Fruit fly (Drosophila melanogaster): ENCODE measurements around the gene Trm7-34.
A peak's percentile ranks its signal among the peaks of the same experiment; 100 is the strongest.

The Trm7-34 gene

DNA sequence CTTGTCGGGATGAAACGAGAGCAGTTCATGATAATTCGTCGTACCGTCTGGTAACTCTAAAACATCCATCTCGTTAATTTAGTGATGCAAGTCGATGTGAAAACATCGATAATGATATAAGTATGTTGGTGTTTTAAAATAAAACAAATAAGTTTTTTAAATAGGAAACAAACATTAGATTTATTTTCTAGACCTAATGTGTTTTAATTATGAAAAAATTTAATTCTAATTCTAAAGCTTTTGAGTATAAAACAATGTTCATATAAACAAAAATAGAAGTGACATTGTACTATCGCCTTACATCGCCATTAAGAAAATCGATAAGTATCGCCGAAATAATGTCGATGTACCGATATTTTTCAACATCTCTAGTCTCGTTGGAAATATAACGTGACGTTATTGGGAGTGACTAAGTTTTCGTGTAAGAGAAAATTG lies 22.6 kb downstream of the Trm7-34 start, which contains the start of gene Rab11:
Gene Rab11, plus strand, starts transcription at position 363 of the 435 bp plus-strand sequence.
- TF ChIP-seq Abd-B (GFP tag; optimal IDR thresholded peaks at IDR 0.05) (no peak), brk (GFP tag; optimal IDR thresholded peaks at IDR 0.05) (no peak), HLH106 (tag; optimal IDR thresholded peaks at IDR 0.05) (peak; percentile 61), CG32264 (GFP tag; optimal IDR thresholded peaks at IDR 0.05) (no peak), CrebA (GFP tag; optimal IDR thresholded peaks at IDR 0.05; ENCODE audit: borderline replicate concordance) (no peak), jim (GFP tag; optimal IDR thresholded peaks at IDR 0.05) (no peak), OdsH (GFP tag; optimal IDR thresholded peaks at IDR 0.05) (peak; percentile 44), fru (GFP tag; optimal IDR thresholded peaks at IDR 0.05) (peak; percentile 42), Rel (GFP tag; optimal IDR thresholded peaks at IDR 0.05) (no peak), Rel (tag; optimal IDR thresholded peaks at IDR 0.05) (no peak), CG9705 (GFP tag; optimal IDR thresholded peaks at IDR 0.05) (peak; percentile 63), h (GFP tag; optimal IDR thresholded peaks at IDR 0.05) (peak; percentile 70), N (GFP tag; optimal IDR thresholded peaks at IDR 0.05) (no peak), usp (GFP tag; optimal IDR thresholded peaks at IDR 0.05) (no peak), Vsx2 (GFP tag; optimal IDR thresholded peaks at IDR 0.05; ENCODE audit: partially characterized antibody) (no peak), woc (GFP tag; optimal IDR thresholded peaks at IDR 0.05) (peak; percentile 81), lola (GFP tag; optimal IDR thresholded peaks at IDR 0.05) (no peak), rgr (GFP tag; optimal IDR thresholded peaks at IDR 0.05) (peak; percentile 63), pan (optimal IDR thresholded peaks at IDR 0.05) (no peak), Dfd (GFP tag; optimal IDR thresholded peaks at IDR 0.05) (no peak), GATAd (GFP tag; optimal IDR thresholded peaks at IDR 0.05) (no peak), sage (GFP tag; optimal IDR thresholded peaks at IDR 0.05) (no peak), Jra (GFP tag; optimal IDR thresholded peaks at IDR 0.05) (peak; percentile 75), dmrt93B (GFP tag; optimal IDR thresholded peaks at IDR 0.05) (no peak), sv (GFP tag; optimal IDR thresholded peaks at IDR 0.05) (no peak), ey (GFP tag; optimal IDR thresholded peaks at IDR 0.05) (peak; percentile 35), tai (GFP tag; optimal IDR thresholded peaks at IDR 0.05) (no peak), Myc (optimal IDR thresholded peaks at IDR 0.05) (peak; percentile 49), Sp1 (GFP tag; optimal IDR thresholded peaks at IDR 0.05) (peak; percentile 39), dsf (GFP tag; optimal IDR thresholded peaks at IDR 0.05; ENCODE audit: borderline replicate concordance) (peak; percentile 41), br (GFP tag; optimal IDR thresholded peaks at IDR 0.05) (peak; percentile 37), Mio (GFP tag; optimal IDR thresholded peaks at IDR 0.05) (no peak), Hnf4 (GFP tag; optimal IDR thresholded peaks at IDR 0.05) (peak; percentile 58), psq (GFP tag; optimal IDR thresholded peaks at IDR 0.05) (peak; percentile 29), Dif (GFP tag; optimal IDR thresholded peaks at IDR 0.05; ENCODE audit: partially characterized antibody) (no peak), Hr78 (GFP tag; optimal IDR thresholded peaks at IDR 0.05) (no peak), foxo (GFP tag; optimal IDR thresholded peaks at IDR 0.05) (peak in 1 of 2 experiments; percentile 70), Hr83 (GFP tag; optimal IDR thresholded peaks at IDR 0.05; ENCODE audit: poor library complexity, severe bottlenecking) (peak; percentile 56), dl (GFP tag; optimal IDR thresholded peaks at IDR 0.05; ENCODE audit: insufficient read depth in 1 of 2, partially characterized antibody in 2 of 2) (no peak)

DNA sequence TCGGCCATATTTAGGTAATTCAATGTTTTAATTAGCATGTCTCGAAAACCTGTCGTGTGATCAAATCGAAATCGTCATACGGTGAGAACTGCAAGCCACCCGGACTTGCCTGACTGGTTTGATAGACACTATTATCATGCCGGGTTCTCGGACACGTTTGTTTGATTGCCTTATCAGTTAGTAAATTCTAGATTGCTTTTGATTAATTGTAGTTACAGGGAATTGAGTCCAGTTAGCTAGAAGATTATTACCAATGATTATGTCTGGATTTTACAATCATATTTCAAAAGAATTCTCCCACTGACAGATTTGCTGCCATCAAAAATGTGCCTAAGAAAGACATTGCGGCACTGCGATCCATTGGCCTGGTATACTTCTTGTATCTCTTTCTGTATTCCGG lies 24.0 kb downstream of the Trm7-34 start:
- TF ChIP-seq CG32264 (GFP tag; optimal IDR thresholded peaks at IDR 0.05) (no peak), Abd-B (GFP tag; optimal IDR thresholded peaks at IDR 0.05) (no peak), Mio (GFP tag; optimal IDR thresholded peaks at IDR 0.05) (no peak), tai (GFP tag; optimal IDR thresholded peaks at IDR 0.05) (no peak), Hr78 (GFP tag; optimal IDR thresholded peaks at IDR 0.05) (no peak), br (GFP tag; optimal IDR thresholded peaks at IDR 0.05) (no peak), woc (GFP tag; optimal IDR thresholded peaks at IDR 0.05) (no peak), Sp1 (GFP tag; optimal IDR thresholded peaks at IDR 0.05) (no peak), psq (GFP tag; optimal IDR thresholded peaks at IDR 0.05) (no peak), foxo (GFP tag; optimal IDR thresholded peaks at IDR 0.05) (no peak), sage (GFP tag; optimal IDR thresholded peaks at IDR 0.05) (no peak), lola (GFP tag; optimal IDR thresholded peaks at IDR 0.05) (no peak), ey (GFP tag; optimal IDR thresholded peaks at IDR 0.05) (no peak)
